Fruit fly (Drosophila melanogaster): ENCODE measurements around the gene Bin1.

Bin1 gene

DNA sequence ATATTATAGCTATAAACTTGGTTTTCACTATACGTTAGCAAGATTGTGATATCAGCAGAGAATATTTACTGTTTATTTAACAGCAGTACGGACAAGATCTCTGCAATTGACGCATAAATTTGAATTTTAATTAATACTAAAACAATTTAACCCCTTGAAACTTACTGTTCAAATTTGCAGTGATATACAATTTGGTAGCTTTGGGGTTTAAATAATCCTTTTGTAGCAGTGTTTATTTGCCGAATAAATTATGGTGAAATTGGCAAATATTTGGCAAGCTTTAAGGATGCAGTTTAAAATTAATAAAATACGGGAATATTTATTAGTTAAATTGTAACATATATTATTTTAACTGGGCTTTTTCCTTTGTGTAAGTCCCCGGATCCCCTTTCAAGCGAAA is 28.0 kb upstream of the Bin1 start (continued):
- peak; percentile 2 for TF ChIP-seq CG7839 (tag; optimal IDR thresholded peaks at IDR 0.05)

DNA sequence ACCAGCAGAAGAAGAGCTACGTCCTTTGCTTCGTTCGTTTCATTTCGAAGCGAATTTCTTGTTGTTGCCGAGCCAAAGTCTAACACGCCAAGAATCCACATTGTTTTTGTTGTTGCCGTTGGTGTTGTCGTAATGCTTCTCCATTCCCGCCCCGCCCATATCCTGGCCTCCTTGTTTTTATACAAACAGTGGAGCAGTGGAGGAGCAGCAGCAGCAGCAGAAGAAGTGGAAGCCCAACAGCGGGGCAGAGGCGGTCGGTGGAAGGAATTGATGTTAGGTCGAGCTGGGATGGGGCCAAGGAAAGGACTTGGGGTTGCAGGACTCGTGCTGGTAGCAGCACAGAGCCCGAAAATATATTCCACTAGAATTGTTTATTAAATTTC is 25.9 kb upstream of the Bin1 start:
- TF ChIP-seq CG33213 (GFP tag; optimal IDR thresholded peaks at IDR 0.05) (no peak), sc (optimal IDR thresholded peaks at IDR 0.05) (no peak), sc (GFP tag; optimal IDR thresholded peaks at IDR 0.05) (no peak), CG18262 (tag; optimal IDR thresholded peaks at IDR 0.05) (no peak), Med (GFP tag) (peak; percentile 62), CG8290 (GFP tag; optimal IDR thresholded peaks at IDR 0.05) (no peak), CG8290 (tag; optimal IDR thresholded peaks at IDR 0.05) (peak in 1 of 2 experiments; percentile 1), Adf1 (GFP tag; IDR thresholded peaks at IDR 0.05) (peak; percentile 75), Dip2 (GFP tag; IDR thresholded peaks at IDR 0.05) (no peak), tna (GFP tag; IDR thresholded peaks at IDR 0.05; ENCODE audit: partially characterized antibody) (0 out of 2 replicates have a peak, but pooled peaks have one; percentile 18), pita (GFP tag; optimal IDR thresholded peaks at IDR 0.05) (no peak), az2 (GFP tag; optimal IDR thresholded peaks at IDR 0.05) (no peak), Pdp1 (GFP tag; optimal IDR thresholded peaks at IDR 0.05) (peak in 1 of 2 experiments; percentile 1), CG12071 (GFP tag; optimal IDR thresholded peaks at IDR 0.05) (peak; percentile 17), ems (GFP tag; optimal IDR thresholded peaks at IDR 0.05) (no peak), mirr (GFP tag; optimal IDR thresholded peaks at IDR 0.05) (peak; percentile 12), ci (GFP tag; IDR thresholded peaks at IDR 0.05) (0 out of 3 replicates have a peak, but pooled peaks have one; percentile 44), Myb (GFP tag; optimal IDR thresholded peaks at IDR 0.05) (no peak), abd-A (tag; optimal IDR thresholded peaks at IDR 0.05) (peak; percentile 90), Meics (GFP tag; optimal IDR thresholded peaks at IDR 0.05) (no peak), crol (GFP tag; IDR thresholded peaks at IDR 0.05) (peak; percentile 71), pzg (GFP tag; optimal IDR thresholded peaks at IDR 0.05) (no peak), CG4360 (GFP tag; IDR thresholded peaks at IDR 0.05) (peak; percentile 49; the same call in 1 of the 2 replicates), CG3407 (GFP tag; optimal IDR thresholded peaks at IDR 0.05) (no peak), CG9932 (GFP tag; IDR thresholded peaks at IDR 0.05) (0 out of 2 replicates have a peak, but pooled peaks have one; percentile 20), zen2 (GFP tag; IDR thresholded peaks at IDR 0.05; ENCODE audit: partially characterized antibody) (no peak), E2f1 (GFP tag; IDR thresholded peaks at IDR 0.05) (no peak), dpn (GFP tag; optimal IDR thresholded peaks at IDR 0.05) (no peak), Xbp1 (GFP tag; optimal IDR thresholded peaks at IDR 0.05) (no peak), nerfin-1 (tag; optimal IDR thresholded peaks at IDR 0.05) (no peak), vvl (GFP tag; IDR thresholded peaks at IDR 0.05) (no peak), CG16779 (GFP tag; IDR thresholded peaks at IDR 0.05) (peak; percentile 49; the same call in 1 of the 2 replicates), CG4424 (GFP tag; optimal IDR thresholded peaks at IDR 0.05) (no peak), CG13894 (tag; optimal IDR thresholded peaks at IDR 0.05) (peak; percentile 79), Dfd (GFP tag; optimal IDR thresholded peaks at IDR 0.05) (no peak), twi (tag; optimal IDR thresholded peaks at IDR 0.05) (no peak), zfh1 (GFP tag; IDR thresholded peaks at IDR 0.05) (no peak), h (optimal IDR thresholded peaks at IDR 0.05) (no peak), klu (GFP tag; IDR thresholded peaks at IDR 0.05) (no peak), CG8388 (GFP tag; optimal IDR thresholded peaks at IDR 0.05) (no peak)
